Fruit fly (Drosophila melanogaster) whole organism, embryonic: Measurements from ENCODE around the gene TrpRS.

Experiments used
- Abd-B ChIP-seq: fragments of 200-800 bp; sonication (Bioruptor generic); optimal IDR thresholded peaks from 2 replicates; lab custom pipeline; 2018; ENCODE audit warnings: missing biosample characterization, mild to moderate bottlenecking, missing genetic modification characterization, moderate library complexity
- Adf1 ChIP-seq: fragments of 200-800 bp; sonication (Bioruptor generic); IDR thresholded peaks from 2 replicates; pipeline ENCODE4 v1.3.6; 2022; ENCODE audit warnings: missing biosample characterization, missing genetic modification characterization
- CG11093 ChIP-seq: fragments of 200-800 bp; sonication (Bioruptor generic); IDR thresholded peaks from 3 replicates; pipeline ENCODE4 v1.3.6; 2022; ENCODE audit warnings: missing biosample characterization, missing genetic modification characterization
- CG11560 ChIP-seq: fragments of 200-800 bp; sonication (Bioruptor generic); IDR thresholded peaks from 3 replicates; pipeline ENCODE4 v1.3.6; 2022; ENCODE audit warnings: missing biosample characterization, missing genetic modification characterization
- CG11695 ChIP-seq: fragments of 200-800 bp; sonication (Bioruptor generic); IDR thresholded peaks from 3 replicates; pipeline ENCODE4 v1.3.6; 2022; ENCODE audit warnings: missing biosample characterization, missing genetic modification characterization
- CG13296 ChIP-seq: fragments of 200-800 bp; sonication (Bioruptor generic); optimal IDR thresholded peaks from 3 replicates; lab custom pipeline; 2018; ENCODE audit warnings: missing biosample characterization, mild to moderate bottlenecking, missing genetic modification characterization
- CG13624 ChIP-seq: fragments of 200-800 bp; sonication (Bioruptor generic); optimal IDR thresholded peaks from 2 replicates; lab custom pipeline; 2016; ENCODE audit warnings: missing biosample characterization, missing genetic modification characterization
- CG13775 ChIP-seq: fragments of 200-800 bp; sonication (Bioruptor generic); optimal IDR thresholded peaks from 3 replicates; lab custom pipeline; 2017; ENCODE audit warnings: missing biosample characterization, mild to moderate bottlenecking, missing genetic modification characterization
- CG15073 ChIP-seq: fragments of 200-800 bp; sonication (Bioruptor generic); optimal IDR thresholded peaks from 2 replicates; lab custom pipeline; 2016; ENCODE audit warnings: missing biosample characterization, missing genetic modification characterization
- CG18619 ChIP-seq: fragments of 200-800 bp; sonication (Bioruptor generic); optimal IDR thresholded peaks from 3 replicates; lab custom pipeline; 2017; ENCODE audit warnings: missing biosample characterization, mild to moderate bottlenecking, missing genetic modification characterization
- CG2712 ChIP-seq: fragments of 200-800 bp; optimal IDR thresholded peaks from 3 replicates; lab custom pipeline; 2019; ENCODE audit warnings: missing biosample characterization, mild to moderate bottlenecking, missing genetic modification characterization, moderate library complexity
- CG30403 ChIP-seq: fragments of 200-800 bp; sonication (Bioruptor generic); optimal IDR thresholded peaks from 3 replicates; lab custom pipeline; 2016; ENCODE audit warnings: missing biosample characterization, missing genetic modification characterization
- CG31365 ChIP-seq: fragments of 200-800 bp; sonication (Bioruptor generic); optimal IDR thresholded peaks from 2 replicates; lab custom pipeline; 2018; ENCODE audit warnings: missing biosample characterization, mild to moderate bottlenecking, missing genetic modification characterization
- CG32532 ChIP-seq: fragments of 200-800 bp; sonication (Bioruptor generic); IDR thresholded peaks from 2 replicates; pipeline ENCODE4 v1.3.6; 2022; ENCODE audit warnings: missing biosample characterization, missing genetic modification characterization
- CG43689 ChIP-seq: fragments of 200-800 bp; sonication (Bioruptor generic); IDR thresholded peaks from 2 replicates; pipeline ENCODE4 v1.3.6; 2022; ENCODE audit warnings: missing biosample characterization, missing genetic modification characterization
- CG4404 ChIP-seq: fragments of 200-800 bp; sonication (Bioruptor generic); IDR thresholded peaks from 2 replicates; pipeline ENCODE4 v1.3.6; 2022; ENCODE audit warnings: missing biosample characterization, missing genetic modification characterization
- CG4424 ChIP-seq: fragments of 200-800 bp; sonication (Bioruptor generic); optimal IDR thresholded peaks from 3 replicates; lab custom pipeline; 2016; ENCODE audit warnings: missing biosample characterization, missing genetic modification characterization
- CG6175 ChIP-seq: fragments of 200-800 bp; sonication (Bioruptor generic); IDR thresholded peaks from 3 replicates; pipeline ENCODE4 v1.3.6; 2022; ENCODE audit warnings: missing biosample characterization, missing genetic modification characterization
- CG6654 ChIP-seq: fragments of 200-800 bp; sonication (Bioruptor generic); optimal IDR thresholded peaks from 2 replicates; lab custom pipeline; 2017; ENCODE audit warnings: missing biosample characterization, mild to moderate bottlenecking, missing genetic modification characterization
- CG6854 ChIP-seq: fragments of 200-800 bp; sonication (Bioruptor generic); optimal IDR thresholded peaks from 3 replicates; lab custom pipeline; 2017; ENCODE audit warnings: missing biosample characterization, mild to moderate bottlenecking, missing genetic modification characterization
- CG7556 ChIP-seq: fragments of 200-800 bp; sonication (Bioruptor generic); optimal IDR thresholded peaks from 2 replicates; lab custom pipeline; 2017; ENCODE audit warnings: missing biosample characterization, mild to moderate bottlenecking, missing genetic modification characterization
- CG9817 ChIP-seq: fragments of 200-800 bp; sonication (Bioruptor generic); optimal IDR thresholded peaks from 2 replicates; lab custom pipeline; 2018; ENCODE audit warnings: missing biosample characterization, mild to moderate bottlenecking, missing genetic modification characterization, moderate library complexity
- CTCF ChIP-seq: fragments of 200-800 bp; sonication (Bioruptor generic); optimal IDR thresholded peaks from 2 replicates; lab custom pipeline; 2017; ENCODE audit warnings: missing biosample characterization, mild to moderate bottlenecking, missing genetic modification characterization, moderate library complexity
- Dbx ChIP-seq: fragments of 200-800 bp; sonication (Bioruptor generic); IDR thresholded peaks from 3 replicates; pipeline ENCODE4 v1.3.6; 2022; ENCODE audit warnings: missing biosample characterization, missing genetic modification characterization
- E2f1 ChIP-seq: fragments of 200-800 bp; sonication (Bioruptor generic); IDR thresholded peaks from 2 replicates; pipeline ENCODE4 v1.3.6; 2022; ENCODE audit warnings: missing biosample characterization, missing genetic modification characterization
- Eip74EF ChIP-seq, 2 experiments: fragments of 200-800 bp in 1 of 2; fragments of >200 bp in 1 of 2; sonication (Bioruptor generic) in 1 of 2; optimal IDR thresholded peaks; 2 replicates each; lab custom pipeline; 2017 to 2019; ENCODE audit warnings: missing biosample characterization in 2 of 2, missing genetic modification characterization in 2 of 2, mild to moderate bottlenecking in 1 of 2, moderate library complexity in 1 of 2
- Ets97D ChIP-seq: fragments of 200-800 bp; sonication (Bioruptor generic); optimal IDR thresholded peaks from 3 replicates; lab custom pipeline; 2016; ENCODE audit warnings: missing biosample characterization, missing genetic modification characterization
- H2.0 ChIP-seq: fragments of 200-800 bp; sonication (Bioruptor generic); IDR thresholded peaks from 2 replicates; pipeline ENCODE4 v1.3.6; 2022; ENCODE audit warnings: missing biosample characterization, missing genetic modification characterization
- Hey ChIP-seq: fragments of 200-800 bp; sonication (Bioruptor generic); optimal IDR thresholded peaks from 3 replicates; lab custom pipeline; 2018; ENCODE audit warnings: missing biosample characterization, mild to moderate bottlenecking, missing genetic modification characterization
- Lim3 ChIP-seq: fragments of 200-800 bp; sonication (Bioruptor generic); IDR thresholded peaks from 2 replicates; pipeline ENCODE4 v1.3.6; 2022; ENCODE audit warnings: missing biosample characterization, missing genetic modification characterization
- Oli ChIP-seq: fragments of 200-800 bp; sonication (Bioruptor generic); optimal IDR thresholded peaks from 2 replicates; lab custom pipeline; 2018; ENCODE audit warnings: missing biosample characterization, mild to moderate bottlenecking, missing genetic modification characterization, moderate library complexity
- PHDP ChIP-seq: fragments of 200-800 bp; sonication (Bioruptor generic); optimal IDR thresholded peaks from 3 replicates; lab custom pipeline; 2018; ENCODE audit warnings: missing biosample characterization, mild to moderate bottlenecking, missing genetic modification characterization, moderate library complexity
- Ssrp ChIP-seq: fragments of 200-800 bp; sonication (Bioruptor generic); optimal IDR thresholded peaks from 2 replicates; lab custom pipeline; 2018; ENCODE audit warnings: missing biosample characterization, mild to moderate bottlenecking, missing genetic modification characterization, moderate library complexity
- ash1 ChIP-seq: fragments of 200-800 bp; sonication (Bioruptor generic); optimal IDR thresholded peaks from 2 replicates; lab custom pipeline; 2018; ENCODE audit warnings: missing biosample characterization, mild to moderate bottlenecking, missing genetic modification characterization
- bsh ChIP-seq, 2 experiments: fragments of 200-800 bp; sonication (Bioruptor generic); optimal IDR thresholded peaks; 2 replicates each; lab custom pipeline; 2017 to 2018; ENCODE audit warnings: mild to moderate bottlenecking in 2 of 2, missing biosample characterization in 2 of 2, missing genetic modification characterization in 2 of 2, moderate library complexity in 1 of 2
- cato ChIP-seq: fragments of 200-800 bp; sonication (Bioruptor generic); optimal IDR thresholded peaks from 2 replicates; lab custom pipeline; 2016; ENCODE audit warnings: missing biosample characterization, missing genetic modification characterization, borderline replicate concordance
- gsb-n ChIP-seq: fragments of 200-800 bp; sonication (Bioruptor generic); optimal IDR thresholded peaks from 3 replicates; lab custom pipeline; 2018; ENCODE audit warnings: missing biosample characterization, mild to moderate bottlenecking, missing genetic modification characterization
- inv ChIP-seq: fragments of 200-800 bp; sonication (Bioruptor generic); IDR thresholded peaks from 2 replicates; pipeline ENCODE4 v1.3.6; 2022; ENCODE audit warnings: missing biosample characterization, missing genetic modification characterization; ENCODE audit not compliant: partially characterized antibody
- lab ChIP-seq: fragments of 200-800 bp; sonication (Bioruptor generic); optimal IDR thresholded peaks from 3 replicates; lab custom pipeline; 2017; ENCODE audit warnings: missing biosample characterization, missing genetic modification characterization, mild to moderate bottlenecking, moderate library complexity, missing genetic modification reagents
- lmd ChIP-seq: fragments of 200-800 bp; sonication (Bioruptor generic); IDR thresholded peaks from 2 replicates; pipeline ENCODE4 v1.3.6; 2022; ENCODE audit warnings: missing biosample characterization, missing genetic modification characterization
- nom ChIP-seq: fragments of 200-800 bp; sonication (Bioruptor generic); optimal IDR thresholded peaks from 2 replicates; lab custom pipeline; 2017; ENCODE audit warnings: missing biosample characterization, missing genetic modification characterization, mild to moderate bottlenecking, moderate library complexity, missing genetic modification reagents
- pan ChIP-seq, 4 experiments: fragments of >200 bp in 3 of 4; fragments of 200-800 bp in 1 of 4; sonication (Bioruptor generic) in 1 of 4; optimal IDR thresholded peaks in 3 of 4; IDR thresholded peaks in 1 of 4; 2 replicates each; pipeline versions ENCODE4 v1.3.6 to Lab custom; 2017 to 2022; ENCODE audit warnings: missing biosample characterization in 2 of 4, missing genetic modification characterization in 2 of 4, mixed read lengths in 1 of 4
- pita ChIP-seq: fragments of 200-800 bp; sonication (Bioruptor generic); optimal IDR thresholded peaks from 2 replicates; lab custom pipeline; 2017; ENCODE audit warnings: missing biosample characterization, mild to moderate bottlenecking, missing genetic modification characterization
- row ChIP-seq: fragments of 200-800 bp; sonication (Bioruptor generic); IDR thresholded peaks from 3 replicates; pipeline ENCODE4 v1.3.6; 2022; ENCODE audit warnings: missing biosample characterization, missing genetic modification characterization
- sim ChIP-seq: fragments of 200-800 bp; sonication (Bioruptor generic); IDR thresholded peaks from 2 replicates; pipeline ENCODE4 v1.3.6; 2022; ENCODE audit warnings: missing biosample characterization, missing genetic modification characterization
- tap ChIP-seq: fragments of 200-800 bp; optimal IDR thresholded peaks from 3 replicates; lab custom pipeline; 2019; ENCODE audit warnings: missing biosample characterization, mild to moderate bottlenecking, missing genetic modification characterization, moderate library complexity
- ttk ChIP-seq: fragments of 200-800 bp; sonication (Bioruptor generic); IDR thresholded peaks from 2 replicates; pipeline ENCODE4 v2.1.2; 2022; ENCODE audit warnings: missing biosample characterization, missing genetic modification characterization
- vvl ChIP-seq: fragments of 200-800 bp; sonication (Bioruptor generic); IDR thresholded peaks from 2 replicates; pipeline ENCODE4 v1.3.6; 2022; ENCODE audit warnings: missing biosample characterization, missing genetic modification characterization
- zen2 ChIP-seq: fragments of 200-800 bp; sonication (Bioruptor generic); IDR thresholded peaks from 3 replicates; pipeline ENCODE4 v1.3.6; 2022; ENCODE audit warnings: missing biosample characterization, missing genetic modification characterization; ENCODE audit not compliant: partially characterized antibody
- zfh2 ChIP-seq: fragments of 200-800 bp; sonication (Bioruptor generic); optimal IDR thresholded peaks from 2 replicates; lab custom pipeline; 2016; ENCODE audit warnings: missing biosample characterization, missing genetic modification characterization

Gene TrpRS

DNA sequence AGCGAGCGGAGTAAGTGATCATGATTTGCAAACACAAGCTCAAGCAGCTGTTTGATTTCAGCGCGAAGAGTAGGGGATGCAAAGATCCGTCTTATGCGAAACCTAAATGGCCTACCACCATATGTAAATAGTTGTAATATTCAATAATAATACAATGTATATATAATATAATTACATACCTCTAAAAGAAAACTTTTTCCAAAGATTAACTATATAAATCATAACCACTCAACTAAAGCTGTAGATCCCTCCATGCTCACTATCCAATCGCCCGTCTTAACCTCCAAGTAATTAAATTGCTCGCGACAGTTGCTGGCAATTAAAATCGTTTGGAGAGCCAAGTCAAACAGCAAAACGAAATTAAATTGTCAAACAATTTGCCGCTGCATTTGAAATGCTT lies 39.4 kb downstream of the TrpRS start (continued):
- TF ChIP-seq CG6654 (peak; percentile 29), tap (tag; lab: Kevin White, UChicago) (peak; percentile 32), CG9817 (tag; lab: Kevin White, UChicago) (peak; percentile 64), bsh (GFP tag; optimal IDR thresholded peaks at IDR 0.05; lab: Kevin White, UChicago) (peak; percentile 28 to 54), E2f1 (GFP tag; lab: Robert Waterston, UW) (peak; percentile 85), Ssrp (tag; lab: Kevin White, UChicago) (peak; percentile 60), pita (GFP tag; lab: Kevin White, UChicago) (no peak), Lim3 (GFP tag; lab: Robert Waterston, UW) (0 out of 2 replicates have a peak, but pooled peaks have one; percentile 20), Hey (tag; lab: Kevin White, UChicago) (no peak), zfh2 (GFP tag; lab: Kevin White, UChicago) (peak; percentile 29), CG13624 (GFP tag; lab: Kevin White, UChicago) (no peak), H2.0 (GFP tag; lab: Robert Waterston, UW) (peak; percentile 79), lab (GFP tag; lab: Kevin White, UChicago) (peak; percentile 88), CG30403 (GFP tag; lab: Kevin White, UChicago) (peak; percentile 78), CG18619 (GFP tag; lab: Kevin White, UChicago) (peak; percentile 65), CG11560 (0 out of 3 replicates have a peak, but pooled peaks have one; percentile 52), CG11695 (GFP tag; lab: Robert Waterston, UW) (peak; percentile 77), gsb-n (no peak), CG32532 (GFP tag; lab: Robert Waterston, UW) (peak; percentile 89), inv (GFP tag; lab: Robert Waterston, UW) (no peak), lmd (peak; percentile 85), zen2 (GFP tag; lab: Robert Waterston, UW) (no peak), cato (no peak), PHDP (peak; percentile 81), CG4404 (GFP tag; lab: Robert Waterston, UW) (peak; percentile 53; the same call in 1 of the 2 replicates), CG6175 (GFP tag; lab: Robert Waterston, UW) (peak; percentile 62; the same call in 2 of the 3 replicates), Abd-B (GFP tag; lab: Kevin White, UChicago) (peak; percentile 55), Adf1 (GFP tag; lab: Robert Waterston, UW) (0 out of 2 replicates have a peak, but pooled peaks have one; percentile 44), pan (optimal IDR thresholded peaks at IDR 0.05; lab: Kevin White, UChicago) (no peak), pan (GFP tag; optimal IDR thresholded peaks at IDR 0.05 in 1 of 2, IDR thresholded peaks at IDR 0.05 in 1 of 2) (peak in 1 of 2 experiments; percentile 90), CG31365 (tag; lab: Kevin White, UChicago) (no peak), Dbx (peak; percentile 81), row (GFP tag; lab: Robert Waterston, UW) (peak; percentile 85), CG43689 (peak; percentile 30; the same call in 1 of the 2 replicates), ash1 (GFP tag; lab: Kevin White, UChicago) (no peak), CTCF (no peak), Ets97D (no peak), CG11093 (GFP tag; lab: Robert Waterston, UW) (peak; percentile 35; the same call in 1 of the 3 replicates), nom (peak; percentile 18), sim (GFP tag; lab: Robert Waterston, UW) (0 out of 2 replicates have a peak, but pooled peaks have one; percentile 31), vvl (GFP tag; lab: Robert Waterston, UW) (peak; percentile 65; the same call in 1 of the 2 replicates), Oli (tag; lab: Kevin White, UChicago) (peak; percentile 83), CG13296 (peak; percentile 50), CG15073 (GFP tag; lab: Kevin White, UChicago) (no peak), CG6854 (GFP tag; lab: Kevin White, UChicago) (peak; percentile 40), CG2712 (tag; lab: Kevin White, UChicago) (peak; percentile 75), CG7556 (GFP tag; lab: Kevin White, UChicago) (peak; percentile 76), ttk (peak; percentile 56; the same call in 1 of the 2 replicates), CG13775 (GFP tag; lab: Kevin White, UChicago) (peak; percentile 49), CG4424 (GFP tag; lab: Kevin White, UChicago) (peak; percentile 71), Eip74EF (GFP tag; optimal IDR thresholded peaks at IDR 0.05; lab: Kevin White, UChicago) (peak in 1 of 2 experiments; percentile 13)
